Fruit fly (Drosophila melanogaster) Kc167 (cell line): ENCODE measurements around the gene CG31741.

Experiments
- Myc ChIP-seq: fragments of >200 bp; optimal IDR thresholded peaks from 2 replicates; lab custom pipeline; 2017; ENCODE audit warnings: missing external identifiers
- Sin3A ChIP-seq: fragments of >200 bp; optimal IDR thresholded peaks from 2 replicates; lab custom pipeline; 2018; ENCODE audit warnings: missing external identifiers
- h ChIP-seq: fragments of >200 bp; optimal IDR thresholded peaks from 3 replicates; lab custom pipeline; 2018; ENCODE audit warnings: missing external identifiers
- insv ChIP-seq: fragments of >200 bp; optimal IDR thresholded peaks from 3 replicates; lab custom pipeline; 2018; ENCODE audit warnings: missing external identifiers
- psq ChIP-seq: fragments of >200 bp; optimal IDR thresholded peaks from 2 replicates; lab custom pipeline; 2017; ENCODE audit warnings: missing external identifiers
- ttk ChIP-seq: sonication (Bioruptor generic); optimal IDR thresholded peaks from 2 replicates; lab custom pipeline; 2017; ENCODE audit warnings: missing external identifiers

CG31741 gene

dm6 chr2L:18121367-18122230 is 37.5 kb downstream of the CG31741 start:
- TF ChIP-seq psq (lab: Kevin White, UChicago) (no peak), h (lab: Kevin White, UChicago) (no peak)

- TF ChIP-seq ttk (lab: Kevin White, UChicago) (no peak), insv (no peak), psq (lab: Kevin White, UChicago) (no peak), h (lab: Kevin White, UChicago) (no peak), Myc (lab: Kevin White, UChicago) (no peak), Sin3A (lab: Kevin White, UChicago) (no peak)
Measured at dm6 chr2L:18122231-18122551, 38.1 kb downstream of the CG31741 start.

- TF ChIP-seq psq (lab: Kevin White, UChicago), result no peak
- no peak for TF ChIP-seq h (lab: Kevin White, UChicago)
- no peak for TF ChIP-seq ttk (lab: Kevin White, UChicago)
- no peak for TF ChIP-seq Myc (lab: Kevin White, UChicago)
- TF ChIP-seq Sin3A (lab: Kevin White, UChicago), result no peak
- TF ChIP-seq insv, result no peak
Measured at dm6 chr2L:18122920-18123319, 38.9 kb downstream of the CG31741 start.

dm6 chr2L:18125649-18126048 is 41.6 kb downstream of the CG31741 start, which contains the start of gene Grl36b:
TSS of gene Grl36b (minus strand) at chr2L:18125749.
- TF ChIP-seq Sin3A (lab: Kevin White, UChicago) (no peak), insv (no peak), psq (lab: Kevin White, UChicago) (no peak)

- no peak for TF ChIP-seq h (lab: Kevin White, UChicago)
- no peak for TF ChIP-seq Sin3A (lab: Kevin White, UChicago)
- no peak for TF ChIP-seq Myc (lab: Kevin White, UChicago)
- no peak for TF ChIP-seq insv
- no peak for TF ChIP-seq ttk (lab: Kevin White, UChicago)
- no peak for TF ChIP-seq psq (lab: Kevin White, UChicago)
Measured at dm6 chr2L:18134615-18135014, 50.6 kb downstream of the CG31741 start.
